Fruit fly (Drosophila melanogaster) whole organism, embryonic: ENCODE results near the gene CG46303.
A peak's percentile ranks its signal among the peaks of the same experiment; 100 is the strongest.

Experiments
- ATbp ChIP-seq: fragments of 200-800 bp; sonication (Bioruptor generic); optimal IDR thresholded peaks from 2 replicates; lab custom pipeline; 2017; ENCODE audit warnings: missing biosample characterization, mild to moderate bottlenecking, missing genetic modification characterization, missing genetic modification reagents
- Abd-B ChIP-seq: fragments of 200-800 bp; sonication (Bioruptor generic); optimal IDR thresholded peaks from 2 replicates; lab custom pipeline; 2018; ENCODE audit warnings: missing biosample characterization, mild to moderate bottlenecking, missing genetic modification characterization, moderate library complexity
- Atf3 ChIP-seq: fragments of 200-800 bp; sonication (Bioruptor generic); optimal IDR thresholded peaks from 3 replicates; lab custom pipeline; 2016; ENCODE audit warnings: missing biosample characterization, missing genetic modification characterization
- BtbVII ChIP-seq: fragments of 200-800 bp; sonication (Bioruptor generic); optimal IDR thresholded peaks from 3 replicates; lab custom pipeline; 2017; ENCODE audit warnings: missing biosample characterization, mild to moderate bottlenecking, missing genetic modification characterization
- CG10321 ChIP-seq: fragments of 200-800 bp; sonication (Bioruptor generic); IDR thresholded peaks from 2 replicates; pipeline ENCODE4 v1.3.6; 2022; ENCODE audit warnings: missing biosample characterization, missing genetic modification characterization
- CG10543 ChIP-seq: fragments of 200-800 bp; sonication (Bioruptor generic); optimal IDR thresholded peaks from 3 replicates; lab custom pipeline; 2017; ENCODE audit warnings: missing biosample characterization, mild to moderate bottlenecking, missing genetic modification characterization, moderate library complexity
- CG11456 ChIP-seq: fragments of 200-800 bp; sonication (Bioruptor generic); IDR thresholded peaks from 3 replicates; pipeline ENCODE4 v1.3.6; 2022; ENCODE audit warnings: missing biosample characterization, missing genetic modification characterization
- CG12236 ChIP-seq: fragments of 200-800 bp; sonication (Bioruptor generic); optimal IDR thresholded peaks from 2 replicates; lab custom pipeline; 2016; ENCODE audit warnings: missing biosample characterization, missing genetic modification characterization
- CG13287 ChIP-seq: fragments of 200-800 bp; sonication (Bioruptor generic); IDR thresholded peaks from 2 replicates; pipeline ENCODE4 v1.3.6; 2022; ENCODE audit warnings: missing biosample characterization, missing genetic modification characterization; ENCODE audit not compliant: partially characterized antibody
- CG14050 ChIP-seq: fragments of 200-800 bp; sonication (Bioruptor generic); IDR thresholded peaks from 3 replicates; pipeline ENCODE4 v1.3.6; 2022; ENCODE audit warnings: missing biosample characterization, missing genetic modification characterization
- CG14860 ChIP-seq: fragments of 200-800 bp; sonication (Bioruptor generic); IDR thresholded peaks from 3 replicates; pipeline ENCODE4 v1.3.6; 2022; ENCODE audit warnings: missing biosample characterization, missing genetic modification characterization; ENCODE audit not compliant: partially characterized antibody
- CG17359 ChIP-seq: fragments of 200-800 bp; sonication (Bioruptor generic); optimal IDR thresholded peaks from 3 replicates; lab custom pipeline; 2018; ENCODE audit warnings: missing biosample characterization, mild to moderate bottlenecking, missing genetic modification characterization, moderate library complexity
- CG17802 ChIP-seq: fragments of 200-800 bp; sonication (Bioruptor generic); optimal IDR thresholded peaks from 2 replicates; lab custom pipeline; 2018; ENCODE audit warnings: missing biosample characterization, mild to moderate bottlenecking, missing genetic modification characterization, moderate library complexity
- CG18764 ChIP-seq: fragments of 200-800 bp; sonication (Bioruptor generic); optimal IDR thresholded peaks from 3 replicates; lab custom pipeline; 2016; ENCODE audit warnings: missing biosample characterization, missing genetic modification characterization
- CG32532 ChIP-seq: fragments of 200-800 bp; sonication (Bioruptor generic); IDR thresholded peaks from 2 replicates; pipeline ENCODE4 v1.3.6; 2022; ENCODE audit warnings: missing biosample characterization, missing genetic modification characterization
- CG32772 ChIP-seq: fragments of 200-800 bp; sonication (Bioruptor generic); IDR thresholded peaks from 2 replicates; pipeline ENCODE4 v1.3.6; 2022; ENCODE audit warnings: missing biosample characterization, missing genetic modification characterization
- CG4282 ChIP-seq: fragments of 200-800 bp; sonication (Bioruptor generic); optimal IDR thresholded peaks from 2 replicates; lab custom pipeline; 2016; ENCODE audit warnings: missing biosample characterization, missing genetic modification characterization
- CG7928 ChIP-seq: fragments of 200-800 bp; sonication (Bioruptor generic); optimal IDR thresholded peaks from 2 replicates; lab custom pipeline; 2017; ENCODE audit warnings: missing biosample characterization, mild to moderate bottlenecking, missing genetic modification characterization
- CG8924 ChIP-seq: fragments of 200-800 bp; optimal IDR thresholded peaks from 3 replicates; lab custom pipeline; 2019; ENCODE audit warnings: missing biosample characterization, mild to moderate bottlenecking, missing genetic modification characterization, moderate library complexity
- Dip3 ChIP-seq: fragments of 200-800 bp; sonication (Bioruptor generic); optimal IDR thresholded peaks from 3 replicates; lab custom pipeline; 2016; ENCODE audit warnings: missing biosample characterization, missing genetic modification characterization
- ERR ChIP-seq: fragments of 200-800 bp; sonication (Bioruptor generic); optimal IDR thresholded peaks from 2 replicates; lab custom pipeline; 2016; ENCODE audit warnings: missing biosample characterization, missing genetic modification characterization
- HmgZ ChIP-seq: fragments of 200-800 bp; sonication (Bioruptor generic); optimal IDR thresholded peaks from 2 replicates; lab custom pipeline; 2018; ENCODE audit warnings: missing biosample characterization, mild to moderate bottlenecking, missing genetic modification characterization
- Hr39 ChIP-seq: fragments of >200 bp; optimal IDR thresholded peaks from 2 replicates; lab custom pipeline; 2017
- MBD-R2 ChIP-seq: fragments of 200-800 bp; sonication (Bioruptor generic); IDR thresholded peaks from 2 replicates; pipeline ENCODE4 v1.3.6; 2022; ENCODE audit warnings: missing biosample characterization, missing genetic modification characterization
- MTF-1 ChIP-seq: fragments of 200-800 bp; sonication (Bioruptor generic); optimal IDR thresholded peaks from 2 replicates; lab custom pipeline; 2018; ENCODE audit warnings: missing biosample characterization, mild to moderate bottlenecking, missing genetic modification characterization, borderline replicate concordance
- Nf-YA ChIP-seq: fragments of 200-800 bp; sonication (Bioruptor generic); IDR thresholded peaks from 2 replicates; pipeline ENCODE4 v1.3.6; 2022; ENCODE audit warnings: missing biosample characterization, missing genetic modification characterization
- Pdp1 ChIP-seq, 2 experiments: fragments of 200-800 bp; sonication (Bioruptor generic); optimal IDR thresholded peaks; 3 replicates each; lab custom pipeline; 2016; ENCODE audit warnings: missing biosample characterization in 2 of 2, missing genetic modification characterization in 2 of 2, mild to moderate bottlenecking in 1 of 2, moderate library complexity in 1 of 2
- Trl ChIP-seq, 3 experiments: fragments of >200 bp in 2 of 3; fragments of 200-800 bp in 1 of 3; sonication (Bioruptor generic) in 1 of 3; optimal IDR thresholded peaks; 2 replicates in 1 of 3; 3 replicates in 2 of 3; lab custom pipeline; 2016 to 2017; ENCODE audit warnings: missing biosample characterization in 1 of 3, missing genetic modification characterization in 1 of 3
- Xbp1 ChIP-seq: fragments of 200-800 bp; sonication (Bioruptor generic); optimal IDR thresholded peaks from 3 replicates; lab custom pipeline; 2016; ENCODE audit warnings: missing biosample characterization, mild to moderate bottlenecking, missing genetic modification characterization
- ac ChIP-seq: fragments of 200-800 bp; sonication (Bioruptor generic); optimal IDR thresholded peaks from 3 replicates; lab custom pipeline; 2017; ENCODE audit warnings: missing biosample characterization, mild to moderate bottlenecking, missing genetic modification characterization
- cad ChIP-seq: fragments of >200 bp; optimal IDR thresholded peaks from 2 replicates; lab custom pipeline; 2017; ENCODE audit warnings: missing biosample characterization, missing genetic modification characterization
- crp ChIP-seq, 2 experiments: fragments of 200-800 bp; sonication (Bioruptor generic); optimal IDR thresholded peaks; 2 replicates in 1 of 2; 3 replicates in 1 of 2; lab custom pipeline; 2017; ENCODE audit warnings: missing biosample characterization in 2 of 2, missing genetic modification characterization in 2 of 2, mild to moderate bottlenecking in 1 of 2, moderate library complexity in 1 of 2
- ftz-f1 ChIP-seq: fragments of 200-800 bp; sonication (Bioruptor generic); optimal IDR thresholded peaks from 2 replicates; lab custom pipeline; 2016; ENCODE audit warnings: missing biosample characterization, missing genetic modification characterization
- grau ChIP-seq: fragments of 200-800 bp; optimal IDR thresholded peaks from 3 replicates; lab custom pipeline; 2019; ENCODE audit warnings: missing biosample characterization, mild to moderate bottlenecking, missing genetic modification characterization, moderate library complexity
- h ChIP-seq: fragments of >200 bp; optimal IDR thresholded peaks from 2 replicates; lab custom pipeline; 2017
- ind ChIP-seq: fragments of 200-800 bp; sonication (Bioruptor generic); optimal IDR thresholded peaks from 3 replicates; lab custom pipeline; 2016; ENCODE audit warnings: missing biosample characterization, missing genetic modification characterization
- lilli ChIP-seq: fragments of 200-800 bp; sonication (Bioruptor generic); optimal IDR thresholded peaks from 3 replicates; lab custom pipeline; 2016; ENCODE audit warnings: missing biosample characterization, missing genetic modification characterization
- lola ChIP-seq, 3 experiments: fragments of >200 bp in 2 of 3; fragments of 200-800 bp in 1 of 3; sonication (Bioruptor generic) in 1 of 3; optimal IDR thresholded peaks; 2 replicates each; lab custom pipeline; 2017 to 2019; ENCODE audit warnings: missing biosample characterization in 3 of 3, missing genetic modification characterization in 3 of 3, mild to moderate bottlenecking in 1 of 3, moderate library complexity in 1 of 3
- peb ChIP-seq: fragments of 200-800 bp; sonication (Bioruptor generic); IDR thresholded peaks from 2 replicates; pipeline ENCODE4 v1.3.6; 2022; ENCODE audit warnings: missing biosample characterization, missing genetic modification characterization
- phol ChIP-seq: fragments of 200-800 bp; sonication (Bioruptor generic); optimal IDR thresholded peaks from 3 replicates; lab custom pipeline; 2018; ENCODE audit warnings: missing biosample characterization, mild to moderate bottlenecking, missing genetic modification characterization, moderate library complexity
- scrt ChIP-seq: fragments of 200-800 bp; sonication (Bioruptor generic); optimal IDR thresholded peaks from 2 replicates; lab custom pipeline; 2018; ENCODE audit warnings: missing biosample characterization, mild to moderate bottlenecking, missing genetic modification characterization, moderate library complexity
- sd ChIP-seq: fragments of 200-800 bp; sonication (Bioruptor generic); optimal IDR thresholded peaks from 3 replicates; lab custom pipeline; 2018; ENCODE audit warnings: missing biosample characterization, mild to moderate bottlenecking, missing genetic modification characterization, moderate library complexity
- sens ChIP-seq: fragments of 200-800 bp; sonication (Bioruptor generic); peaks from one replicate; lab custom pipeline; 2016; ENCODE audit warnings: missing biosample characterization, missing genetic modification characterization
- slbo ChIP-seq: fragments of 200-800 bp; sonication (Bioruptor generic); IDR thresholded peaks from 2 replicates; pipeline ENCODE4 v1.3.6; 2022; ENCODE audit warnings: missing biosample characterization, missing genetic modification characterization
- trh ChIP-seq: fragments of 200-800 bp; sonication (Bioruptor generic); optimal IDR thresholded peaks from 2 replicates; lab custom pipeline; 2016; ENCODE audit warnings: missing biosample characterization, missing genetic modification characterization
- tx ChIP-seq: fragments of 200-800 bp; sonication (Bioruptor generic); optimal IDR thresholded peaks from 2 replicates; lab custom pipeline; 2016; ENCODE audit warnings: missing biosample characterization, missing genetic modification characterization
- wek ChIP-seq: fragments of 200-800 bp; sonication (Bioruptor generic); optimal IDR thresholded peaks from 3 replicates; lab custom pipeline; 2018; ENCODE audit warnings: missing biosample characterization, mild to moderate bottlenecking, missing genetic modification characterization, moderate library complexity

Gene CG46303

DNA sequence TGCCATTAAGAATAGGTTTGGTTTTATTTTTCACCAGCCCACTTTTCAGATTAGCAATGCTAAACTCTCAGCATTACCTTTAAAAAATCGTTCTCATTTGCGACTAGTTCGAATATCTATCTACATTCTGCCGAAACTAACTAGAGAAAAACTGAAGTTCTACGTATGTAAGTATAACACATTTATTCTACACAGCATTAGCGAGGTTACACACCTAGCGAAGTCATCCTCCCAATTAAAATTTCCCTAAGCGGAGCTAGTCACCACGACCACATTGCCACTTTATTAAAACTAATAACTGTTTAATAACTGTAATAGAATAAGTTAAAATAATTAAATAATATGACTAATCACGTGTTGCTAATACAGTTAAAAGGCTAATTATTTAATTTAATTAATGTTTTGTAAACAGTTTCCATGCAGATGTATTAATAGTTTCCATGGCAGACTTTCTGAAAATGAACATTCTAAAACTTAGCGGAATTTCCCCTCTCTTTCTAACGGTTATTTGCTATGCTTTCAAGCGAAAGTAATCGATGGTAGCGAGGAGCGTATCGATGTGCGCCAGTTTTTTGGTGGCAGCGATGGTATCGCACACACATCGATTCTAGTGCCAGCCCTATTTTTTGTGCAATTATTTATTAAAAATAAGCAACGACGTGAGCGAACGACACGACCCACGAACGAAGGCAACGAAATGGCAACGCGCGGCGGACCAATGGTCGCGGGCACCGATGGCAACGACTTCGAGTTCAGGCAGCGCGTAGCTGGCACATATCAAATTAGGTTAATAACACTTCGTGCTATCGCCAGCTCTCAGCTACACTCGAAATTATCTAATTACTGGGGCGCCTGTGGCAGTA, 42.8 kb upstream of the CG46303 start, which contains the start of gene jagn (continued):
- TF ChIP-seq CG7928 (peak; percentile 6), CG8924 (tag; lab: Kevin White, UChicago) (peak; percentile 73), CG10543 (GFP tag; lab: Kevin White, UChicago) (no peak), CG32532 (GFP tag; lab: Robert Waterston, UW) (peak; percentile 75), CG12236 (GFP tag; lab: Kevin White, UChicago) (no peak), CG14860 (GFP tag; lab: Robert Waterston, UW) (peak; percentile 99), ac (GFP tag; lab: Kevin White, UChicago) (no peak), CG17802 (tag; lab: Kevin White, UChicago) (peak; percentile 36), CG17359 (tag; lab: Kevin White, UChicago) (peak; percentile 31), grau (tag; lab: Kevin White, UChicago) (peak; percentile 55), Atf3 (GFP tag; lab: Kevin White, UChicago) (no peak), ind (GFP tag; lab: Kevin White, UChicago) (peak; percentile 60), h (lab: Kevin White, UChicago) (no peak), trh (no peak), ERR (GFP tag; lab: Kevin White, UChicago) (peak; percentile 10), MBD-R2 (peak; percentile 80)
- TF ChIP-seq, all 482 proteins: peak for 326

DNA sequence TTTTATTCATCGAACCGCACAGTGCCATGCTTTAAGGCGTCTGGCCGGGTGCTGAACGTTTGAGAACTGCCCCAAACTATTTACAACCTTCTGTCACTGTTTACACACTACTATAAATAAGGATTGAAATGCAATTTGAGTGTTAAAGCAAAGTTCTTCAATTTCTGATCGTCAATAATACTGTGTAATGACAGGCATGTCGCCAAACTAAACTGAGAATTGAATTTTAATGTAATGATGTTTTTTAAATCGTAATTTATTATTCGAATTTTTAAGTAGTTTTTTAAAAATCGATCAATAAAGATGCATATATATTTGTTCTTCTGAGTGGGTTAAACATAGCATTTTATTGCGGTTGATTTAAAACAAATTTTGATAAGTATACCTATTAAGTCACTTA, 40.8 kb upstream of the CG46303 start, which contains the start of gene CG2082:
Gene CG2082 (minus strand): TSS at position 101 of the 400 bp plus-strand sequence.
- no peak for TF ChIP-seq CG11456
- TF ChIP-seq sens (GFP tag; lab: Kevin White, UChicago), result peak; percentile 25
- no peak for TF ChIP-seq Hr39 (lab: Kevin White, UChicago)
- no peak for TF ChIP-seq HmgZ (tag; lab: Kevin White, UChicago)
- TF ChIP-seq Abd-B, result no peak
- no peak for TF ChIP-seq CG14050 (GFP tag; lab: Robert Waterston, UW)
- TF ChIP-seq phol (tag; lab: Kevin White, UChicago), result no peak
- no peak for TF ChIP-seq CG18764 (GFP tag; lab: Kevin White, UChicago)

DNA sequence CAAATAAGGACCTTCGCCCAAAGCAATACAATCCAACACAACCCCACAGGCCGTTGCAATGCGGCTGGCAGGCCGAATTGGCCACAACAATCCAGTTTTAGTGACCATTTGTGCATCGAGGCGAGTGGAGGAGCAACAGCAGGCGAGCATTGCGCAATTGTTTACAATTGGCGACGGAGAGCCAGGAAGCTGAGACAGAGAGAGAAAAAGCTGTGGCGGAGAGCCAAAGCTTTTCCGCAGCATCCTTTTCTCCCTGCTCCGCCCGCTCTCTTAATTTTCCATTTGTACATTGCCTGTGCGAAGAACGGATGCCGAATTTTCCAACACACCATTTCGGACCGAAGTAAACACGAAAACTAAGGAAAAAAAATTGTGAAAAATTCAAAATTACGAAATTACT, 40.3 kb upstream of the CG46303 start, which contains the start of gene kat-60L1:
Gene kat-60L1 (plus strand): TSS at position 301 of the 400 bp plus-strand sequence.
- TF ChIP-seq sd (tag; lab: Kevin White, UChicago) (no peak), slbo (no peak), CG10321 (GFP tag; lab: Robert Waterston, UW) (no peak), Pdp1 (GFP tag; optimal IDR thresholded peaks at IDR 0.05; lab: Kevin White, UChicago) (peak in 1 of 2 experiments; percentile 67), cad (GFP tag; lab: Kevin White, UChicago) (no peak), scrt (GFP tag; lab: Kevin White, UChicago) (peak; percentile 30), BtbVII (GFP tag; lab: Kevin White, UChicago) (no peak), ftz-f1 (GFP tag; lab: Kevin White, UChicago) (no peak), CG14860 (GFP tag; lab: Robert Waterston, UW) (no peak), Trl (optimal IDR thresholded peaks at IDR 0.05; lab: Kevin White, UChicago) (peak in 1 of 2 experiments; percentile 34), Trl (GFP tag; optimal IDR thresholded peaks at IDR 0.05; lab: Kevin White, UChicago) (no peak), Xbp1 (no peak), Nf-YA (no peak), CG32772 (GFP tag; lab: Robert Waterston, UW) (no peak), tx (GFP tag; lab: Kevin White, UChicago) (no peak), lola (GFP tag; optimal IDR thresholded peaks at IDR 0.05; lab: Kevin White, UChicago) (no peak), wek (GFP tag; lab: Kevin White, UChicago) (no peak), MTF-1 (GFP tag; lab: Kevin White, UChicago) (no peak), ATbp (GFP tag; lab: Kevin White, UChicago) (no peak), lilli (GFP tag; lab: Kevin White, UChicago) (no peak), CG13287 (GFP tag; lab: Robert Waterston, UW) (no peak), Dip3 (GFP tag; lab: Kevin White, UChicago) (no peak), peb (no peak), CG4282 (no peak), crp (GFP tag; optimal IDR thresholded peaks at IDR 0.05; lab: Kevin White, UChicago) (no peak)
